Fruit fly (Drosophila melanogaster): ENCODE measurements around the gene galla-2.

- TF ChIP-seq CG8478 (optimal IDR thresholded peaks at IDR 0.05) = no peak
- TF ChIP-seq CTCF (optimal IDR thresholded peaks at IDR 0.05) = no peak
Measured at dm6 chr3L:10927349-10927748, 44.7 kb downstream of the galla-2 start.

Measured in S2 (cell line).